Fruit fly (Drosophila melanogaster): Measurements from ENCODE around the gene para.

Gene para

DNA sequence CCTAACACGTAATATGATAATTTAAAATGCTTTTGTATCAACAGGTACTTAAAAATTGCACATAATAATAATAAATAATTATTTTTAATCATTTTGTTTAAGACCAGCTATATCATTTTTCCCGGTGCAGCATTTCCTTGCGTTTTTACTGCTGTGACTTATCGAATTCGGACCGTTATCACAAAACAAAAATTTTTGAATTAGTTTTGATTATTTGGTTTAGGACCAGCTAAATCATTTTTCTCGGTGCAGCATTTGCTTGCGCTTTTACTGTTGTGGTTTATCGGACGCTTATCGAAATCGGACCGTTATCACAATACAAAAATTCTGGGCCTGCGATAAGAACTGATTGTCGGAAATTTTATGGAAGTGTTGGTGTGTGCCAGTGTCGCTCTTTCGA is 19.7 kb upstream of the para start (continued):
- TF ChIP-seq hkb (optimal IDR thresholded peaks at IDR 0.05) = no peak
- TF ChIP-seq hkb (GFP tag; IDR thresholded peaks at IDR 0.05) = peak; percentile 86
- peak; percentile 2 for TF ChIP-seq Sin3A (optimal IDR thresholded peaks at IDR 0.05)
- TF ChIP-seq CG10462 (GFP tag; optimal IDR thresholded peaks at IDR 0.05) = peak; percentile 62
- 0 out of 2 replicates have a peak, but pooled peaks have one; percentile 40 for TF ChIP-seq Awh (GFP tag; IDR thresholded peaks at IDR 0.05)
- TF ChIP-seq hb (GFP tag; IDR thresholded peaks at IDR 0.05; ENCODE audit: partially characterized antibody) = no peak
- TF ChIP-seq Lpt (GFP tag; optimal IDR thresholded peaks at IDR 0.05) = no peak
- peak in 1 of 2 experiments; percentile 85 for TF ChIP-seq eve (GFP tag; optimal IDR thresholded peaks at IDR 0.05)
- peak; percentile 24; the same call in 1 of the 2 replicates for TF ChIP-seq ham (GFP tag; IDR thresholded peaks at IDR 0.05)
- TF ChIP-seq chn (GFP tag; optimal IDR thresholded peaks at IDR 0.05) = peak; percentile 45
- TF ChIP-seq ATbp (GFP tag; optimal IDR thresholded peaks at IDR 0.05) = peak; percentile 84
- TF ChIP-seq CG16863 (GFP tag; optimal IDR thresholded peaks at IDR 0.05) = peak; percentile 40
- TF ChIP-seq pros (GFP tag; optimal IDR thresholded peaks at IDR 0.05) = no peak
- TF ChIP-seq sug (tag; optimal IDR thresholded peaks at IDR 0.05) = no peak
- no peak for TF ChIP-seq bbx (GFP tag; IDR thresholded peaks at IDR 0.05; ENCODE audit: partially characterized antibody)
- TF ChIP-seq CG8089 (GFP tag; optimal IDR thresholded peaks at IDR 0.05) = peak; percentile 23
- TF ChIP-seq Hr3 (GFP tag; optimal IDR thresholded peaks at IDR 0.05) = peak; percentile 31
- peak; percentile 65 for TF ChIP-seq NFAT (GFP tag; IDR thresholded peaks at IDR 0.05)
- TF ChIP-seq B-H2 (GFP tag; optimal IDR thresholded peaks at IDR 0.05) = peak; percentile 10
- TF ChIP-seq CG2875 (GFP tag; optimal IDR thresholded peaks at IDR 0.05) = peak; percentile 80
- TF ChIP-seq dm (GFP tag; optimal IDR thresholded peaks at IDR 0.05) = no peak
- TF ChIP-seq E2f1 (GFP tag; IDR thresholded peaks at IDR 0.05) = peak; percentile 81
- TF ChIP-seq inv (GFP tag; IDR thresholded peaks at IDR 0.05; ENCODE audit: partially characterized antibody) = no peak
- peak; percentile 66 for TF ChIP-seq Ada2b (GFP tag; IDR thresholded peaks at IDR 0.05)
- TF ChIP-seq Sox102F (GFP tag; optimal IDR thresholded peaks at IDR 0.05) = peak; percentile 87
- peak; percentile 86 for TF ChIP-seq slbo (GFP tag; IDR thresholded peaks at IDR 0.05)
- 0 out of 3 replicates have a peak, but pooled peaks have one; percentile 36 for TF ChIP-seq H15 (GFP tag; IDR thresholded peaks at IDR 0.05)
- peak; percentile 17 for TF ChIP-seq CG10431 (GFP tag; optimal IDR thresholded peaks at IDR 0.05)
- no peak for TF ChIP-seq Poxn (GFP tag; IDR thresholded peaks at IDR 0.05)
- TF ChIP-seq CG3163 (GFP tag; optimal IDR thresholded peaks at IDR 0.05) = no peak
- TF ChIP-seq CG11093 (GFP tag; IDR thresholded peaks at IDR 0.05) = no peak
- peak; percentile 61 for TF ChIP-seq Mad (GFP tag; optimal IDR thresholded peaks at IDR 0.05)
- no peak for TF ChIP-seq ftz-f1 (GFP tag; optimal IDR thresholded peaks at IDR 0.05)
- peak; percentile 76; the same call in 1 of the 2 replicates for TF ChIP-seq lmd (GFP tag; IDR thresholded peaks at IDR 0.05)
- peak; percentile 84 for TF ChIP-seq Oli (tag; optimal IDR thresholded peaks at IDR 0.05)
- TF ChIP-seq fd102C (GFP tag; optimal IDR thresholded peaks at IDR 0.05) = no peak
- TF ChIP-seq pnt (GFP tag; optimal IDR thresholded peaks at IDR 0.05) = peak; percentile 47
- TF ChIP-seq Dfd (GFP tag; optimal IDR thresholded peaks at IDR 0.05) = no peak
- no peak for TF ChIP-seq HLHmδ (GFP tag; optimal IDR thresholded peaks at IDR 0.05)
- no peak for TF ChIP-seq CG2129 (GFP tag; IDR thresholded peaks at IDR 0.05; ENCODE audit: partially characterized antibody)
- peak; percentile 87 for TF ChIP-seq CG3281 (GFP tag; optimal IDR thresholded peaks at IDR 0.05)
- no peak for TF ChIP-seq btn (GFP tag; optimal IDR thresholded peaks at IDR 0.05)
- no peak for TF ChIP-seq kay (GFP tag; optimal IDR thresholded peaks at IDR 0.05)
- TF ChIP-seq tin (GFP tag; optimal IDR thresholded peaks at IDR 0.05) = peak; percentile 76
- TF ChIP-seq ro (GFP tag; IDR thresholded peaks at IDR 0.05) = no peak
- peak; percentile 44 for TF ChIP-seq CG8359 (GFP tag; optimal IDR thresholded peaks at IDR 0.05; ENCODE audit: borderline replicate concordance)
- no peak for TF ChIP-seq cg (GFP tag; optimal IDR thresholded peaks at IDR 0.05)
- peak; percentile 38 for TF ChIP-seq CG7987 (GFP tag; optimal IDR thresholded peaks at IDR 0.05)
- peak; percentile 88 for TF ChIP-seq CG31441 (GFP tag; IDR thresholded peaks at IDR 0.05)
- TF ChIP-seq CG1529 (GFP tag; optimal IDR thresholded peaks at IDR 0.05) = peak; percentile 81
- peak; percentile 37 for TF ChIP-seq oc (tag; optimal IDR thresholded peaks at IDR 0.05)
- TF ChIP-seq CG4282 (GFP tag; optimal IDR thresholded peaks at IDR 0.05) = no peak
- no peak for TF ChIP-seq Hr39 (optimal IDR thresholded peaks at IDR 0.05)

All from whole organism, embryonic.